Worm (Caenorhabditis elegans) whole organism, early embryonic: ENCODE measurements around the gene rde-1.

ENCODE experiments used
- ama-1 ChIP-seq: fragments of 150-350 bp; optimal IDR thresholded peaks from 2 replicates; lab custom pipeline; 2014
- hnd-1 ChIP-seq: sonication (generic microtip); optimal IDR thresholded peaks from 2 replicates; lab custom pipeline; 2016; ENCODE audit warnings: missing genetic modification characterization, missing compliant biosample characterization
- tbx-11 ChIP-seq: fragments of 200-800 bp; sonication (Bioruptor generic); IDR thresholded peaks from 2 replicates; pipeline ENCODE4 v1.3.6; 2022; ENCODE audit warnings: missing genetic modification characterization, missing compliant biosample characterization
- tbx-37 ChIP-seq: fragments of 200-800 bp; sonication (Bioruptor generic); conservative IDR thresholded peaks from 2 replicates; pipeline ENCODE4 v1.3.6; 2022; ENCODE audit warnings: missing genetic modification reagents, missing genetic modification characterization, missing compliant biosample characterization

DNA sequence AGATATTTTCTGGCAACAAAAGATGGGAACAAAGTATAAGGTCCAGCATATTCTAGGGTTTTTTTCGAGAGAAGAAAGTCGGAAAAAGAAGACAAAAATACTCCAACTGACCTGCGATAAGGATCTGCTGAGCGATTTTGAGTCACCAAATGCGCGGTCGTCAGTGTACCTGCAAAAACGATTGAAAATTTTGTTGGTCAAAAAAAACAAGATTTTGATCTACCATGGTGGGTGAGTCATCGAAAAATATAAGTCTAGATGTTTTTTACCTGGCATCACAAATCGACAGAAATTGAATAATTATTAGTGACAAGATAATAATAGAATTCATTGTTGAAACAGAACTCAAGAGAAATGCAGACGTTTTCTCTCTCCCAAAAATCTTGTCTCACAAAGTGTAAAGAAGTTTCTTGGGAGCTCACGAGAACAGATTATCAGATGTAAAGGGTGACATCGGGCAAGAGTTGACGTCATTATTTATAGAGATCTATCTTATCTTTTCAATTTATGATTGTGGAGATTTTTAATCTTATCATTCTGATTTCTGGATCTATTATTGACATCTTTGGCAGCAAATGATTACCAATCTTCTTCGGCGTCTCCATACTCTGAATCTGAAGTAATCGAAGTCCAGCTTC is 6.1 kb downstream of the rde-1 start:
- TF ChIP-seq tbx-11 (GFP tag; lab: Robert Waterston, UW) (no peak), tbx-37 (no peak), ama-1 (lab: Kevin White, UChicago) (no peak), hnd-1 (tag; lab: Kevin White, UChicago) (no peak)
